Worm (Caenorhabditis elegans): ENCODE data around the gene D1069.3.

DNA sequence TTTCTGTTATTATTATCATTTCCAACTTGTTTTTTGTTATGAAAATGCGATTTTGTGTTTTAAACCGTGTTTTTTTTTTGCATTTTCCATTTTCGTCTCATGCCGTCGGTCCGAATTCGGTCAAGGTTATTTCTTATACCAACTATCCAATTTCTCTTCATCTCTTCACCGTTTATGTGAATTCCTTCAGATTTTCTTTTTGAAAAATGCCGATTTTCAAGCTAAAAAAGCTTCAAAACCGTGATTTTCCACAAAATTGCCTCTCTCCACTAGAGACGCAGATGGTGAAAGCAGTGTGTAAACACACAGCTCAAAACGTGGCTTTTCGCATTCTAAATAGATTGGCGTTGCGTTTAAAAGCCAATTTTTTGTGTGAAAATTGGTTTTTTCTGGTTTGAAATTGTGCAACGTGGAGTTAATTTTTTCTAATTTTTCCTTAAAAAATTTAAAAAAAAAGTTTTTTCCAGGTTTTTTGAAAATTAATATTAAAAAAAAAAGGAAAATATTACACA lies 40.2 kb upstream of the D1069.3 start:
- TF ChIP-seq flt-1 (GFP tag; IDR thresholded peaks at IDR 0.05): no peak
- TF ChIP-seq sea-1 (GFP tag; conservative IDR thresholded peaks at IDR 0.05): no peak
- no peak for TF ChIP-seq tbx-11 (GFP tag; IDR thresholded peaks at IDR 0.05)
- TF ChIP-seq ama-1 (optimal IDR thresholded peaks at IDR 0.05): no peak
- no peak for TF ChIP-seq ceh-13 (GFP tag; optimal IDR thresholded peaks at IDR 0.05)

Measured in whole organism, early embryonic.